Fruit fly (Drosophila melanogaster) whole organism, embryonic: Measurements from ENCODE around the gene CG34026.
A peak's percentile ranks its signal among the peaks of the same experiment; 100 is the strongest.

Experiments
- CG10565 ChIP-seq: fragments of 200-800 bp; sonication (Bioruptor generic); optimal IDR thresholded peaks from 3 replicates; lab custom pipeline; 2016; ENCODE audit warnings: missing biosample characterization, mild to moderate bottlenecking, missing genetic modification characterization
- CG11398 ChIP-seq: fragments of 200-800 bp; sonication (Bioruptor generic); optimal IDR thresholded peaks from 2 replicates; lab custom pipeline; 2016; ENCODE audit warnings: missing biosample characterization, missing genetic modification characterization
- CG11504 ChIP-seq: fragments of 200-800 bp; sonication (Bioruptor generic); optimal IDR thresholded peaks from 3 replicates; lab custom pipeline; 2019; ENCODE audit warnings: missing biosample characterization, mild to moderate bottlenecking, missing genetic modification characterization, moderate library complexity
- CG12071 ChIP-seq: fragments of 200-800 bp; sonication (Bioruptor generic); optimal IDR thresholded peaks from 3 replicates; lab custom pipeline; 2018; ENCODE audit warnings: missing biosample characterization, mild to moderate bottlenecking, missing genetic modification characterization
- CG13123 ChIP-seq: fragments of 200-800 bp; sonication (Bioruptor generic); optimal IDR thresholded peaks from 2 replicates; lab custom pipeline; 2016; ENCODE audit warnings: missing biosample characterization, missing genetic modification characterization
- CG13775 ChIP-seq: fragments of 200-800 bp; sonication (Bioruptor generic); optimal IDR thresholded peaks from 3 replicates; lab custom pipeline; 2017; ENCODE audit warnings: missing biosample characterization, mild to moderate bottlenecking, missing genetic modification characterization
- CG14710 ChIP-seq: fragments of 200-800 bp; sonication (Bioruptor generic); optimal IDR thresholded peaks from 3 replicates; lab custom pipeline; 2019; ENCODE audit warnings: missing biosample characterization, mild to moderate bottlenecking, missing genetic modification characterization, moderate library complexity
- CG15696 ChIP-seq: fragments of 200-800 bp; sonication (Bioruptor generic); optimal IDR thresholded peaks from 2 replicates; lab custom pipeline; 2019; ENCODE audit warnings: missing biosample characterization, mild to moderate bottlenecking, missing genetic modification characterization, moderate library complexity
- CG1602 ChIP-seq: fragments of 200-800 bp; sonication (Bioruptor generic); optimal IDR thresholded peaks from 3 replicates; lab custom pipeline; 2016; ENCODE audit warnings: missing biosample characterization, missing genetic modification characterization
- CG16815 ChIP-seq: fragments of 200-800 bp; sonication (Bioruptor generic); optimal IDR thresholded peaks from 3 replicates; lab custom pipeline; 2017; ENCODE audit warnings: missing biosample characterization, mild to moderate bottlenecking, missing genetic modification characterization
- CG18262 ChIP-seq: fragments of 200-800 bp; optimal IDR thresholded peaks from 3 replicates; lab custom pipeline; 2019; ENCODE audit warnings: missing biosample characterization, mild to moderate bottlenecking, missing genetic modification characterization, moderate library complexity
- CG18619 ChIP-seq: fragments of 200-800 bp; sonication (Bioruptor generic); optimal IDR thresholded peaks from 3 replicates; lab custom pipeline; 2017; ENCODE audit warnings: missing biosample characterization, mild to moderate bottlenecking, missing genetic modification characterization
- CG31441 ChIP-seq: fragments of 200-800 bp; sonication (Bioruptor generic); IDR thresholded peaks from 2 replicates; pipeline ENCODE4 v1.3.6; 2022; ENCODE audit warnings: missing biosample characterization, missing genetic modification characterization
- CG33213 ChIP-seq: fragments of 200-800 bp; sonication (Bioruptor generic); optimal IDR thresholded peaks from 3 replicates; lab custom pipeline; 2016; ENCODE audit warnings: missing biosample characterization, missing genetic modification characterization
- CG4820 ChIP-seq: fragments of 200-800 bp; sonication (Bioruptor generic); optimal IDR thresholded peaks from 3 replicates; lab custom pipeline; 2016; ENCODE audit warnings: missing biosample characterization, missing genetic modification characterization
- CG7357 ChIP-seq: fragments of 200-800 bp; sonication (Bioruptor generic); IDR thresholded peaks from 3 replicates; pipeline ENCODE4 v1.3.6; 2022; ENCODE audit warnings: missing biosample characterization, missing genetic modification characterization
- CG7839 ChIP-seq: fragments of 200-800 bp; sonication (Bioruptor generic); optimal IDR thresholded peaks from 3 replicates; lab custom pipeline; 2018; ENCODE audit warnings: missing biosample characterization, mild to moderate bottlenecking, missing genetic modification characterization, moderate library complexity
- CG7987 ChIP-seq: fragments of 200-800 bp; sonication (Bioruptor generic); optimal IDR thresholded peaks from 2 replicates; lab custom pipeline; 2018; ENCODE audit warnings: missing biosample characterization, mild to moderate bottlenecking, missing genetic modification characterization, moderate library complexity
- D19A ChIP-seq: fragments of 200-800 bp; optimal IDR thresholded peaks from 3 replicates; lab custom pipeline; 2019; ENCODE audit warnings: missing biosample characterization, mild to moderate bottlenecking, missing genetic modification characterization, moderate library complexity
- Doc2 ChIP-seq: fragments of 200-800 bp; sonication (Bioruptor generic); IDR thresholded peaks from 2 replicates; pipeline ENCODE4 v1.3.6; 2022; ENCODE audit warnings: missing biosample characterization, missing genetic modification characterization
- Gsc ChIP-seq: fragments of 200-800 bp; sonication (Bioruptor generic); IDR thresholded peaks from 2 replicates; pipeline ENCODE4 v1.3.6; 2022; ENCODE audit warnings: missing biosample characterization, missing genetic modification characterization
- H15 ChIP-seq: fragments of 200-800 bp; sonication (Bioruptor generic); IDR thresholded peaks from 3 replicates; pipeline ENCODE4 v1.3.6; 2022; ENCODE audit warnings: missing biosample characterization, missing genetic modification characterization
- Jarid2 ChIP-seq: fragments of 200-800 bp; sonication (Bioruptor generic); optimal IDR thresholded peaks from 3 replicates; lab custom pipeline; 2017; ENCODE audit warnings: mild to moderate bottlenecking, missing biosample characterization, missing genetic modification reagents, missing genetic modification characterization
- Lim3 ChIP-seq: fragments of 200-800 bp; sonication (Bioruptor generic); IDR thresholded peaks from 2 replicates; pipeline ENCODE4 v1.3.6; 2022; ENCODE audit warnings: missing biosample characterization, missing genetic modification characterization
- Lpt ChIP-seq: fragments of >200 bp; optimal IDR thresholded peaks from 2 replicates; lab custom pipeline; 2018; ENCODE audit warnings: missing biosample characterization, missing genetic modification characterization
- MTF-1 ChIP-seq: fragments of 200-800 bp; sonication (Bioruptor generic); optimal IDR thresholded peaks from 2 replicates; lab custom pipeline; 2018; ENCODE audit warnings: missing biosample characterization, mild to moderate bottlenecking, missing genetic modification characterization, borderline replicate concordance
- NC2α ChIP-seq: fragments of 200-800 bp; sonication (Bioruptor generic); optimal IDR thresholded peaks from 2 replicates; lab custom pipeline; 2016; ENCODE audit warnings: missing biosample characterization, missing genetic modification characterization
- Nf-YA ChIP-seq: fragments of 200-800 bp; sonication (Bioruptor generic); IDR thresholded peaks from 2 replicates; pipeline ENCODE4 v1.3.6; 2022; ENCODE audit warnings: missing biosample characterization, missing genetic modification characterization
- Ptx1 ChIP-seq: fragments of 200-800 bp; sonication (Bioruptor generic); IDR thresholded peaks from 2 replicates; pipeline ENCODE4 v1.3.6; 2022; ENCODE audit warnings: missing biosample characterization, missing genetic modification characterization
- Tbp ChIP-seq: fragments of >200 bp; optimal IDR thresholded peaks from 2 replicates; lab custom pipeline; 2018; ENCODE audit warnings: missing biosample characterization, missing genetic modification characterization
- ac ChIP-seq: fragments of 200-800 bp; sonication (Bioruptor generic); optimal IDR thresholded peaks from 3 replicates; lab custom pipeline; 2017; ENCODE audit warnings: missing biosample characterization, mild to moderate bottlenecking, missing genetic modification characterization
- ara ChIP-seq: fragments of 200-800 bp; sonication (Bioruptor generic); IDR thresholded peaks from 2 replicates; pipeline ENCODE4 v1.3.6; 2022; ENCODE audit warnings: missing biosample characterization, missing genetic modification characterization
- ase ChIP-seq: fragments of 200-800 bp; sonication (Bioruptor generic); IDR thresholded peaks from 3 replicates; pipeline ENCODE4 v1.3.6; 2022; ENCODE audit warnings: missing biosample characterization, missing genetic modification characterization
- btn ChIP-seq: fragments of 200-800 bp; sonication (Bioruptor generic); optimal IDR thresholded peaks from 2 replicates; lab custom pipeline; 2016; ENCODE audit warnings: missing biosample characterization, missing genetic modification characterization
- en ChIP-seq: fragments of 200-800 bp; sonication (Bioruptor generic); optimal IDR thresholded peaks from 2 replicates; lab custom pipeline; 2016; ENCODE audit warnings: missing biosample characterization, missing genetic modification characterization
- fd102C ChIP-seq: fragments of 200-800 bp; sonication (Bioruptor generic); optimal IDR thresholded peaks from 2 replicates; lab custom pipeline; 2018; ENCODE audit warnings: missing biosample characterization, mild to moderate bottlenecking, missing genetic modification characterization, moderate library complexity
- kni ChIP-seq: fragments of 200-800 bp; sonication (Bioruptor generic); optimal IDR thresholded peaks from 3 replicates; lab custom pipeline; 2017; ENCODE audit warnings: mild to moderate bottlenecking, missing biosample characterization, missing genetic modification reagents, missing genetic modification characterization
- lmd ChIP-seq: fragments of 200-800 bp; sonication (Bioruptor generic); IDR thresholded peaks from 2 replicates; pipeline ENCODE4 v1.3.6; 2022; ENCODE audit warnings: missing biosample characterization, missing genetic modification characterization
- maf-S ChIP-seq: fragments of 200-800 bp; sonication (Bioruptor generic); optimal IDR thresholded peaks from 2 replicates; lab custom pipeline; 2016; ENCODE audit warnings: missing biosample characterization, missing genetic modification characterization
- org-1 ChIP-seq: fragments of 200-800 bp; sonication (Bioruptor generic); optimal IDR thresholded peaks from 2 replicates; lab custom pipeline; 2017; ENCODE audit warnings: missing biosample characterization, missing genetic modification characterization
- p53 ChIP-seq: fragments of 200-800 bp; sonication (Bioruptor generic); optimal IDR thresholded peaks from 2 replicates; lab custom pipeline; 2016; ENCODE audit warnings: missing biosample characterization, missing genetic modification characterization
- prd ChIP-seq, 3 experiments: fragments of >200 bp in 2 of 3; fragments of 200-800 bp in 1 of 3; sonication (Bioruptor generic) in 1 of 3; optimal IDR thresholded peaks in 2 of 3; IDR thresholded peaks in 1 of 3; 2 replicates in 2 of 3; 3 replicates in 1 of 3; pipeline versions ENCODE4 v1.3.6 to Lab custom; 2017 to 2022; ENCODE audit warnings: missing biosample characterization in 1 of 3, missing genetic modification characterization in 1 of 3
- ro ChIP-seq: fragments of 200-800 bp; sonication (Bioruptor generic); IDR thresholded peaks from 2 replicates; pipeline ENCODE4 v1.3.6; 2022; ENCODE audit warnings: missing biosample characterization, missing genetic modification characterization
- sens ChIP-seq: fragments of 200-800 bp; sonication (Bioruptor generic); peaks from one replicate; lab custom pipeline; 2016; ENCODE audit warnings: missing biosample characterization, missing genetic modification characterization
- sens-2 ChIP-seq: fragments of 200-800 bp; sonication (Bioruptor generic); IDR thresholded peaks from 2 replicates; pipeline ENCODE4 v1.3.6; 2022; ENCODE audit warnings: missing biosample characterization, missing genetic modification characterization
- tin ChIP-seq: fragments of 200-800 bp; sonication (Bioruptor generic); optimal IDR thresholded peaks from 3 replicates; lab custom pipeline; 2016; ENCODE audit warnings: missing biosample characterization, missing genetic modification characterization
- trh ChIP-seq: fragments of 200-800 bp; sonication (Bioruptor generic); optimal IDR thresholded peaks from 2 replicates; lab custom pipeline; 2016; ENCODE audit warnings: missing biosample characterization, missing genetic modification characterization
- zfh1 ChIP-seq: fragments of 200-800 bp; sonication (Bioruptor generic); IDR thresholded peaks from 3 replicates; pipeline ENCODE4 v1.3.6; 2022; ENCODE audit warnings: missing biosample characterization, missing genetic modification characterization
- zfh2 ChIP-seq: fragments of 200-800 bp; sonication (Bioruptor generic); optimal IDR thresholded peaks from 2 replicates; lab custom pipeline; 2016; ENCODE audit warnings: missing biosample characterization, missing genetic modification characterization

CG34026 gene

DNA sequence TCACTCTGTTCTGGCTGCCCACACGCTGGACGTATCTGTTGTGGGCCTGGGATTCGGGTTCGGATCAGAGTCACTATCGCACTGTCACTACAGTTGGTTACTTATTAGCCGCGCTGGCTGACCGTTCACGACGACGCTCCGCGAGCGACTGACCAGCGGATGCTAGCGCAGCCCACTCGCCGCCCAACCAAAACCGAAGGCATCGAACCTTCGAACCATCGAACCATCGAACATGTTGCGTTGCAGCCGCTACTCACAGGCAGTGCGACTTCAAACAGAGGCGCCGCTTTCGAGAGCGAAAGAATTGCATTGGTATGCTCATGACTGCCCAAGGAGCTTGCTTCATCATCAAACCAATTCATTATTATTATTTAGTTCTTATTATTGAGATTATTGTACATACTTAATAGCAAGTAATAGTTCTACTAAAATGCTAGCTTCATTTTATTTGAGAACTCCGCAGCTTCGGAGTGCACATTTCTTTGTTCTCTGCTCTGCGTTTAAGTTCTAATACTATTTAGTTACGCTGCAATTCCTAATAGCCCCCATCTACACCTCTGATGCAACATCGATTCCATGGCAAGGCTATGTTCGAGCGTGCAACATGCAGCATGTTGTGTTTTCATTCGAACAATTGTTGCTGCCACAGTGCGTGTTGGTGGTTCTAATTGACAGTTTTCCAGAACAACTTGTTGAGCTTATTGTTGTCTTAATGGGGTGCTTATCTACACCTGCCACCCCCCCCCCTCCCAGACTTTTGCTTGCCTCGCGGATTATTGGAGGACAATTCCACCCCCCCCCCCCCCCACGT, 33.4 kb upstream of the CG34026 start, which contains the start of gene mgl (continued):
- TF ChIP-seq Doc2 (GFP tag; lab: Robert Waterston, UW), result no peak
- peak; percentile 66 for TF ChIP-seq ara
- TF ChIP-seq CG14710 (tag; lab: Kevin White, UChicago), result peak; percentile 77
- peak; percentile 80 for TF ChIP-seq CG18619
- no peak for TF ChIP-seq CG15696 (tag; lab: Kevin White, UChicago)
- TF ChIP-seq sens-2 (GFP tag; lab: Robert Waterston, UW), result no peak
- peak; percentile 82 for TF ChIP-seq CG16815
- no peak for TF ChIP-seq CG12071
- peak; percentile 89 for TF ChIP-seq CG31441 (GFP tag; lab: Robert Waterston, UW)
- peak; percentile 82 for TF ChIP-seq CG11504 (tag; lab: Kevin White, UChicago)
- TF ChIP-seq en (GFP tag; lab: Kevin White, UChicago), result peak; percentile 46
- no peak; the same call in 2 of the 3 replicates for TF ChIP-seq ase (GFP tag; lab: Robert Waterston, UW)
- TF ChIP-seq CG7357 (GFP tag; lab: Robert Waterston, UW), result peak; percentile 48; the same call in 1 of the 3 replicates
- peak; percentile 94 for TF ChIP-seq Jarid2 (GFP tag; lab: Kevin White, UChicago)
- no peak for TF ChIP-seq p53 (GFP tag; lab: Kevin White, UChicago)
- TF ChIP-seq btn (GFP tag; lab: Kevin White, UChicago), result no peak
- TF ChIP-seq lmd, result peak; percentile 77
- peak; percentile 61 for TF ChIP-seq kni (GFP tag; lab: Kevin White, UChicago)
- TF ChIP-seq Ptx1 (GFP tag; lab: Robert Waterston, UW), result peak; percentile 74
- TF ChIP-seq CG18262 (tag; lab: Kevin White, UChicago), result peak; percentile 92
- peak; percentile 96 for TF ChIP-seq sens (GFP tag; lab: Kevin White, UChicago)
- peak; percentile 72 for TF ChIP-seq D19A (tag; lab: Kevin White, UChicago)
- TF ChIP-seq Tbp (GFP tag; lab: Kevin White, UChicago), result no peak
- no peak for TF ChIP-seq ac (GFP tag; lab: Kevin White, UChicago)
- peak; percentile 32 for TF ChIP-seq CG10565
- TF ChIP-seq CG1602 (GFP tag; lab: Kevin White, UChicago), result peak; percentile 77
- TF ChIP-seq CG4820 (GFP tag; lab: Kevin White, UChicago), result peak; percentile 77
- TF ChIP-seq CG13775 (GFP tag; lab: Kevin White, UChicago), result peak; percentile 71
- TF ChIP-seq Nf-YA, result no peak
- no peak for TF ChIP-seq CG7987
- TF ChIP-seq MTF-1 (GFP tag; lab: Kevin White, UChicago), result no peak
- no peak for TF ChIP-seq CG11398 (GFP tag; lab: Kevin White, UChicago)
- TF ChIP-seq ro (GFP tag; lab: Robert Waterston, UW), result peak; percentile 16; the same call in 1 of the 2 replicates
- TF ChIP-seq zfh2 (GFP tag; lab: Kevin White, UChicago), result peak; percentile 37
- TF ChIP-seq Lpt (GFP tag; lab: Kevin White, UChicago), result no peak
- peak; percentile 42 for TF ChIP-seq NC2α
- no peak for TF ChIP-seq Lim3 (GFP tag; lab: Robert Waterston, UW)
- TF ChIP-seq zfh1 (GFP tag; lab: Robert Waterston, UW), result 0 out of 3 replicates have a peak, but pooled peaks have one; percentile 56
- TF ChIP-seq Gsc (GFP tag; lab: Robert Waterston, UW), result no peak
- TF ChIP-seq CG7839 (tag; lab: Kevin White, UChicago), result peak; percentile 83
- peak; percentile 43 for TF ChIP-seq trh (GFP tag; lab: Kevin White, UChicago)
- TF ChIP-seq maf-S (GFP tag; lab: Kevin White, UChicago), result peak; percentile 0
- peak; percentile 56; the same call in 2 of the 3 replicates for TF ChIP-seq H15 (GFP tag; lab: Robert Waterston, UW)
- no peak for TF ChIP-seq prd (optimal IDR thresholded peaks at IDR 0.05; lab: Kevin White, UChicago)
- peak; percentile 72 for TF ChIP-seq prd (GFP tag; IDR thresholded peaks at IDR 0.05; lab: Robert Waterston, UW)
- peak; percentile 85 for TF ChIP-seq org-1 (GFP tag; lab: Kevin White, UChicago)
- peak; percentile 25 for TF ChIP-seq CG33213 (GFP tag; lab: Kevin White, UChicago)
- TF ChIP-seq tin (GFP tag; lab: Kevin White, UChicago), result peak; percentile 76
- TF ChIP-seq fd102C, result no peak
- peak; percentile 16 for TF ChIP-seq CG13123 (GFP tag; lab: Kevin White, UChicago)
